Fruit fly (Drosophila melanogaster) whole organism, embryonic: ENCODE data around the gene Mal-B1.

Experiments
- Antp ChIP-seq: fragments of 200-800 bp; sonication (Bioruptor generic); optimal IDR thresholded peaks from 3 replicates; lab custom pipeline; 2016; ENCODE audit warnings: missing biosample characterization, missing genetic modification characterization
- B-H2 ChIP-seq: fragments of 200-800 bp; sonication (Bioruptor generic); optimal IDR thresholded peaks from 2 replicates; lab custom pipeline; 2018; ENCODE audit warnings: missing biosample characterization, mild to moderate bottlenecking, missing genetic modification characterization
- Bdp1 ChIP-seq: fragments of 200-800 bp; sonication (Bioruptor generic); optimal IDR thresholded peaks from 3 replicates; lab custom pipeline; 2016; ENCODE audit warnings: missing biosample characterization, missing genetic modification characterization
- CG10543 ChIP-seq: fragments of 200-800 bp; sonication (Bioruptor generic); optimal IDR thresholded peaks from 3 replicates; lab custom pipeline; 2017; ENCODE audit warnings: missing biosample characterization, mild to moderate bottlenecking, missing genetic modification characterization, moderate library complexity
- CG12744 ChIP-seq: fragments of 200-800 bp; sonication (Bioruptor generic); optimal IDR thresholded peaks from 2 replicates; lab custom pipeline; 2016; ENCODE audit warnings: missing biosample characterization, missing genetic modification characterization
- CG13894 ChIP-seq: fragments of 200-800 bp; sonication (Bioruptor generic); optimal IDR thresholded peaks from 3 replicates; lab custom pipeline; 2018; ENCODE audit warnings: missing biosample characterization, mild to moderate bottlenecking, missing genetic modification characterization, moderate library complexity
- CG1603 ChIP-seq: fragments of 200-800 bp; sonication (Bioruptor generic); optimal IDR thresholded peaks from 2 replicates; lab custom pipeline; 2019; ENCODE audit warnings: missing biosample characterization, mild to moderate bottlenecking, missing genetic modification characterization, moderate library complexity
- CG16863 ChIP-seq: fragments of 200-800 bp; sonication (Bioruptor generic); optimal IDR thresholded peaks from 3 replicates; lab custom pipeline; 2016; ENCODE audit warnings: missing biosample characterization, missing genetic modification characterization
- CG18476 ChIP-seq: fragments of 200-800 bp; sonication (Bioruptor generic); optimal IDR thresholded peaks from 2 replicates; lab custom pipeline; 2016; ENCODE audit warnings: missing biosample characterization, mild to moderate bottlenecking, missing genetic modification characterization
- CG18619 ChIP-seq: fragments of 200-800 bp; sonication (Bioruptor generic); optimal IDR thresholded peaks from 3 replicates; lab custom pipeline; 2017; ENCODE audit warnings: missing biosample characterization, mild to moderate bottlenecking, missing genetic modification characterization
- CG31388 ChIP-seq: fragments of 200-800 bp; sonication (Bioruptor generic); optimal IDR thresholded peaks from 2 replicates; lab custom pipeline; 2016; ENCODE audit warnings: missing biosample characterization, missing genetic modification characterization
- CG3847 ChIP-seq: fragments of 200-800 bp; sonication (Bioruptor generic); IDR thresholded peaks from 2 replicates; pipeline ENCODE4 v1.3.6; 2022; ENCODE audit warnings: missing biosample characterization, missing genetic modification characterization
- CG3995 ChIP-seq: fragments of 200-800 bp; sonication (Bioruptor generic); optimal IDR thresholded peaks from 3 replicates; lab custom pipeline; 2016; ENCODE audit warnings: missing biosample characterization, missing genetic modification characterization
- CG4707 ChIP-seq: fragments of 200-800 bp; sonication (Bioruptor generic); optimal IDR thresholded peaks from 2 replicates; lab custom pipeline; 2018; ENCODE audit warnings: missing biosample characterization, mild to moderate bottlenecking, missing genetic modification characterization, moderate library complexity
- CG6175 ChIP-seq: fragments of 200-800 bp; sonication (Bioruptor generic); IDR thresholded peaks from 3 replicates; pipeline ENCODE4 v1.3.6; 2022; ENCODE audit warnings: missing biosample characterization, missing genetic modification characterization
- CG7357 ChIP-seq: fragments of 200-800 bp; sonication (Bioruptor generic); IDR thresholded peaks from 3 replicates; pipeline ENCODE4 v1.3.6; 2022; ENCODE audit warnings: missing biosample characterization, missing genetic modification characterization
- CG7556 ChIP-seq: fragments of 200-800 bp; sonication (Bioruptor generic); optimal IDR thresholded peaks from 2 replicates; lab custom pipeline; 2017; ENCODE audit warnings: missing biosample characterization, mild to moderate bottlenecking, missing genetic modification characterization
- CG7963 ChIP-seq: fragments of 200-800 bp; sonication (Bioruptor generic); IDR thresholded peaks from 3 replicates; pipeline ENCODE4 v1.3.6; 2022; ENCODE audit warnings: missing biosample characterization, missing genetic modification characterization; ENCODE audit not compliant: partially characterized antibody
- CG9215 ChIP-seq: fragments of 200-800 bp; sonication (Bioruptor generic); IDR thresholded peaks from 2 replicates; pipeline ENCODE4 v1.3.6; 2022; ENCODE audit warnings: missing biosample characterization, missing genetic modification characterization
- CG9876 ChIP-seq: fragments of 200-800 bp; sonication (Bioruptor generic); optimal IDR thresholded peaks from 2 replicates; lab custom pipeline; 2016; ENCODE audit warnings: missing biosample characterization, missing genetic modification characterization
- CTCF ChIP-seq: fragments of 200-800 bp; sonication (Bioruptor generic); optimal IDR thresholded peaks from 2 replicates; lab custom pipeline; 2017; ENCODE audit warnings: missing biosample characterization, mild to moderate bottlenecking, missing genetic modification characterization, moderate library complexity
- Deaf1 ChIP-seq: fragments of 200-800 bp; optimal IDR thresholded peaks from 3 replicates; lab custom pipeline; 2019; ENCODE audit warnings: missing biosample characterization, mild to moderate bottlenecking, missing genetic modification characterization, moderate library complexity
- Dek ChIP-seq: fragments of 200-800 bp; sonication (Bioruptor generic); optimal IDR thresholded peaks from 3 replicates; lab custom pipeline; 2019; ENCODE audit warnings: missing biosample characterization, mild to moderate bottlenecking, missing genetic modification characterization, moderate library complexity
- Doc2 ChIP-seq: fragments of 200-800 bp; sonication (Bioruptor generic); IDR thresholded peaks from 2 replicates; pipeline ENCODE4 v1.3.6; 2022; ENCODE audit warnings: missing biosample characterization, missing genetic modification characterization
- Eip74EF ChIP-seq, 2 experiments: fragments of 200-800 bp in 1 of 2; fragments of >200 bp in 1 of 2; sonication (Bioruptor generic) in 1 of 2; optimal IDR thresholded peaks; 2 replicates each; lab custom pipeline; 2017 to 2019; ENCODE audit warnings: missing biosample characterization in 2 of 2, missing genetic modification characterization in 2 of 2, mild to moderate bottlenecking in 1 of 2, moderate library complexity in 1 of 2
- Ets65A ChIP-seq: fragments of 200-800 bp; sonication (Bioruptor generic); peaks from one replicate; lab custom pipeline; 2016; ENCODE audit warnings: missing biosample characterization, missing genetic modification characterization
- Fer1 ChIP-seq: fragments of 200-800 bp; sonication (Bioruptor generic); optimal IDR thresholded peaks from 2 replicates; lab custom pipeline; 2017; ENCODE audit warnings: missing biosample characterization, mild to moderate bottlenecking, missing genetic modification characterization
- Fer3 ChIP-seq: fragments of 200-800 bp; sonication (Bioruptor generic); optimal IDR thresholded peaks from 2 replicates; lab custom pipeline; 2018; ENCODE audit warnings: missing biosample characterization, mild to moderate bottlenecking, missing genetic modification characterization, moderate library complexity
- HmgD ChIP-seq: fragments of 200-800 bp; sonication (Bioruptor generic); optimal IDR thresholded peaks from 3 replicates; lab custom pipeline; 2016; ENCODE audit warnings: missing biosample characterization, missing genetic modification characterization
- Max ChIP-seq: fragments of 200-800 bp; sonication (Bioruptor generic); optimal IDR thresholded peaks from 2 replicates; lab custom pipeline; 2016; ENCODE audit warnings: missing biosample characterization, mild to moderate bottlenecking, missing genetic modification characterization
- Meics ChIP-seq: fragments of 200-800 bp; sonication (Bioruptor generic); optimal IDR thresholded peaks from 2 replicates; lab custom pipeline; 2017; ENCODE audit warnings: missing biosample characterization, mild to moderate bottlenecking, missing genetic modification characterization
- abd-A ChIP-seq: fragments of 200-800 bp; sonication (Bioruptor generic); optimal IDR thresholded peaks from 3 replicates; lab custom pipeline; 2019; ENCODE audit warnings: missing biosample characterization, mild to moderate bottlenecking, missing genetic modification characterization, moderate library complexity
- ac ChIP-seq: fragments of 200-800 bp; sonication (Bioruptor generic); optimal IDR thresholded peaks from 3 replicates; lab custom pipeline; 2017; ENCODE audit warnings: missing biosample characterization, mild to moderate bottlenecking, missing genetic modification characterization
- bcd ChIP-seq: fragments of 200-800 bp; sonication (Bioruptor generic); optimal IDR thresholded peaks from 2 replicates; lab custom pipeline; 2017; ENCODE audit warnings: missing biosample characterization, mild to moderate bottlenecking, missing genetic modification characterization
- bsh ChIP-seq, 2 experiments: fragments of 200-800 bp; sonication (Bioruptor generic); optimal IDR thresholded peaks; 2 replicates each; lab custom pipeline; 2017 to 2018; ENCODE audit warnings: mild to moderate bottlenecking in 2 of 2, missing biosample characterization in 2 of 2, missing genetic modification characterization in 2 of 2, moderate library complexity in 1 of 2
- ci ChIP-seq: fragments of 200-800 bp; sonication (Bioruptor generic); IDR thresholded peaks from 3 replicates; pipeline ENCODE4 v1.3.6; 2022; ENCODE audit warnings: missing biosample characterization, missing genetic modification characterization
- dati ChIP-seq: fragments of 200-800 bp; sonication (Bioruptor generic); IDR thresholded peaks from 2 replicates; pipeline ENCODE4 v1.3.6; 2022; ENCODE audit warnings: missing biosample characterization, missing genetic modification characterization
- dm ChIP-seq: fragments of 200-800 bp; sonication (Bioruptor generic); optimal IDR thresholded peaks from 3 replicates; lab custom pipeline; 2016; ENCODE audit warnings: missing biosample characterization, missing genetic modification characterization
- emc ChIP-seq: fragments of 200-800 bp; sonication (Bioruptor generic); optimal IDR thresholded peaks from 2 replicates; lab custom pipeline; 2016; ENCODE audit warnings: missing biosample characterization, missing genetic modification characterization
- esg ChIP-seq: fragments of 200-800 bp; sonication (Bioruptor generic); conservative IDR thresholded peaks from 2 replicates; pipeline ENCODE4 v1.3.6; 2022; ENCODE audit warnings: missing biosample characterization, missing genetic modification characterization
- gce ChIP-seq: fragments of 200-800 bp; sonication (Bioruptor generic); IDR thresholded peaks from 3 replicates; pipeline ENCODE4 v1.3.6; 2022; ENCODE audit warnings: missing biosample characterization, missing genetic modification characterization
- gcm ChIP-seq: fragments of 200-800 bp; sonication (Bioruptor generic); optimal IDR thresholded peaks from 2 replicates; lab custom pipeline; 2019; ENCODE audit warnings: missing biosample characterization, mild to moderate bottlenecking, missing genetic modification characterization, moderate library complexity
- grau ChIP-seq: fragments of 200-800 bp; optimal IDR thresholded peaks from 3 replicates; lab custom pipeline; 2019; ENCODE audit warnings: missing biosample characterization, mild to moderate bottlenecking, missing genetic modification characterization, moderate library complexity
- peb ChIP-seq: fragments of 200-800 bp; sonication (Bioruptor generic); IDR thresholded peaks from 2 replicates; pipeline ENCODE4 v1.3.6; 2022; ENCODE audit warnings: missing biosample characterization, missing genetic modification characterization
- sens-2 ChIP-seq: fragments of 200-800 bp; sonication (Bioruptor generic); IDR thresholded peaks from 2 replicates; pipeline ENCODE4 v1.3.6; 2022; ENCODE audit warnings: missing biosample characterization, missing genetic modification characterization
- tgo ChIP-seq: fragments of 200-800 bp; sonication (Bioruptor generic); IDR thresholded peaks from 3 replicates; pipeline ENCODE4 v1.3.6; 2022; ENCODE audit warnings: missing biosample characterization, missing genetic modification characterization
- tup ChIP-seq: fragments of 200-800 bp; sonication (Bioruptor generic); optimal IDR thresholded peaks from 2 replicates; lab custom pipeline; 2016; ENCODE audit warnings: missing biosample characterization, mild to moderate bottlenecking, missing genetic modification characterization, moderate library complexity
- tx ChIP-seq: fragments of 200-800 bp; sonication (Bioruptor generic); optimal IDR thresholded peaks from 2 replicates; lab custom pipeline; 2016; ENCODE audit warnings: missing biosample characterization, missing genetic modification characterization
- vfl ChIP-seq: fragments of 200-800 bp; sonication (Bioruptor generic); optimal IDR thresholded peaks from 2 replicates; lab custom pipeline; 2016; ENCODE audit warnings: missing biosample characterization, missing genetic modification characterization
- zen ChIP-seq: fragments of 200-800 bp; sonication (Bioruptor generic); optimal IDR thresholded peaks from 3 replicates; lab custom pipeline; 2018; ENCODE audit warnings: missing biosample characterization, mild to moderate bottlenecking, missing genetic modification characterization, moderate library complexity

Gene Mal-B1

DNA sequence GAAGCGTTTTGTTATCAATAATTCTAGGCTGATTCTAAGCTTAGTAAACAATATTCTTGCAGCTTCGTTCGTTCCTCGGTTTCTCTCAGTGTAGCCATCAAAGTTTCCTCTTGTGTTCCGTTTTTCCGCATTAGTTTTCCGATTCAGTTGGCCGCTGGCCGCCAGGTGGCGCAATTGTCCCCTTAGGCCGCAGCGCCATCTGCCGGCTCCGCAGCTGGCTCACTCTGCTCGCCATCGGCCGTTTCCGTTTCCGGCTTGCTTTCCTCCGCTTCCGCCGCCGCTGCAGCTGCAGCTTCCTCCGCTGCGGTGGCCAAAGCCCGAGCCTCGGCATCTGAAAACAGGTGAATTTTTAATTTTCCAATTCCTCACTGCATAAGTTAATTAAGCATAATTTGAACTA, 30.6 kb upstream of the Mal-B1 start (continued):
- TF ChIP-seq vfl (peak; percentile 61), CG7357 (GFP tag; lab: Robert Waterston, UW) (peak; percentile 63; the same call in 2 of the 3 replicates), CG31388 (GFP tag; lab: Kevin White, UChicago) (peak; percentile 81), dati (GFP tag; lab: Robert Waterston, UW) (peak; percentile 95), tup (peak; percentile 74), CG6175 (peak; percentile 78), Bdp1 (GFP tag; lab: Kevin White, UChicago) (peak; percentile 82)

DNA sequence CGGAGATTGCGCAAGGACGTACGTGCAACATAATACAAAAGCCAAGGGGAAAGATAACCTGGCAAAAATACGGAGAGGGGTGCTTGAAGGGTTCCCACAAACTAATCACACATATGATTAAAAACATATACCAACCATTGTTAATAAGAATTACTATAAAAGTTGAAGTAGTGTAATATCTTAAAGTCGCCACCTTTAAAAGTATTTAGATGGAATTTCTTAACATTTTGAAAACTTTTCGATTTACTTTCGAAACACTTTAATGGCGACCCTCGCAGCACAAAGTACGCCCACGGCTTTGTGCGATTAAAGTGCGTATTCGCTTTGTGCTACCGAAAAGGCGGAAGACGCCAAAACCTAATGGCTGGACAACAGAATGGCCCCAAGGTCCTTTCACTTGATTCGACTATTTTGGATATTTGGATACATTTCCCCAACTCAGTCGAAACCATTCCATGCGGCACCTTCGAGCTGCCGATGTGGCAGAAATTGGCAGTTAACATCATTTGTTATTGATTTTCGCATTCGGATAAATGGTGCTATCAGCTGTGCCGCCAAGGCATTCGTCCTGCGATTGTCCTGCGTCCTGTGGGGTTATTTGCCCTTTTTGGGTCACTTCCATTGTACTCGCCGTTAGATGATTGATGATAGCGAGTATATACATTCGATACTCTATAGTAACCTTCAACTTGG, 23.4 kb upstream of the Mal-B1 start:
- TF ChIP-seq ac (no peak), CG1603 (no peak), gcm (GFP tag; lab: Kevin White, UChicago) (no peak), ci (no peak), CG7963 (GFP tag; lab: Robert Waterston, UW) (no peak), emc (GFP tag; lab: Kevin White, UChicago) (no peak), zen (tag; lab: Kevin White, UChicago) (no peak), B-H2 (GFP tag; lab: Kevin White, UChicago) (no peak), Antp (GFP tag; lab: Kevin White, UChicago) (no peak), CG13894 (tag; lab: Kevin White, UChicago) (peak; percentile 55), abd-A (tag; lab: Kevin White, UChicago) (peak; percentile 69), dm (GFP tag; lab: Kevin White, UChicago) (no peak), esg (GFP tag; lab: Robert Waterston, UW) (no peak), CG12744 (GFP tag; lab: Kevin White, UChicago) (no peak), Doc2 (GFP tag; lab: Robert Waterston, UW) (no peak), gce (GFP tag; lab: Robert Waterston, UW) (no peak), CG3847 (no peak), Dek (tag; lab: Kevin White, UChicago) (no peak), CG3995 (GFP tag; lab: Kevin White, UChicago) (no peak), Fer3 (no peak), Fer1 (GFP tag; lab: Kevin White, UChicago) (peak; percentile 28), grau (peak; percentile 28), Meics (peak; percentile 4), peb (GFP tag; lab: Robert Waterston, UW) (no peak), tgo (GFP tag; lab: Robert Waterston, UW) (no peak), sens-2 (GFP tag; lab: Robert Waterston, UW) (no peak), CG9215 (GFP tag; lab: Robert Waterston, UW) (no peak), HmgD (GFP tag; lab: Kevin White, UChicago) (no peak), Max (no peak), CG18619 (no peak), CTCF (GFP tag; lab: Kevin White, UChicago) (no peak), CG9876 (GFP tag; lab: Kevin White, UChicago) (no peak), CG10543 (no peak), CG16863 (GFP tag; lab: Kevin White, UChicago) (no peak), tx (GFP tag; lab: Kevin White, UChicago) (no peak), Eip74EF (GFP tag; optimal IDR thresholded peaks at IDR 0.05; lab: Kevin White, UChicago) (no peak), bcd (GFP tag; lab: Kevin White, UChicago) (no peak), bsh (GFP tag; optimal IDR thresholded peaks at IDR 0.05; lab: Kevin White, UChicago) (no peak), Deaf1 (tag; lab: Kevin White, UChicago) (no peak), CG18476 (peak; percentile 59), CG4707 (no peak), CG7556 (GFP tag; lab: Kevin White, UChicago) (peak; percentile 5), Ets65A (GFP tag; lab: Kevin White, UChicago) (peak; percentile 25)
